Worm (Caenorhabditis elegans): ENCODE data around the gene R09E12.9.

Gene R09E12.9

ce11 chrV:730216-730615, 47.2 kb upstream of the R09E12.9 start:
- TF ChIP-seq aha-1 (tag; optimal IDR thresholded peaks at IDR 0.05), result no peak
- peak; percentile 37 for TF ChIP-seq C04F5.9 (tag; optimal IDR thresholded peaks at IDR 0.05)
- TF ChIP-seq mef-2 (tag; optimal IDR thresholded peaks at IDR 0.05), result no peak
- TF ChIP-seq snu-23 (GFP tag; optimal IDR thresholded peaks at IDR 0.05), result peak; percentile 64
- TF ChIP-seq zag-1 (tag; optimal IDR thresholded peaks at IDR 0.05), result no peak
- TF ChIP-seq nhr-84 (tag; optimal IDR thresholded peaks at IDR 0.05), result no peak
- peak in 1 of 2 experiments; percentile 32 for TF ChIP-seq ztf-11 (tag; optimal IDR thresholded peaks at IDR 0.05)
- TF ChIP-seq C16A3.4 (tag; optimal IDR thresholded peaks at IDR 0.05), result peak; percentile 49
- no peak for TF ChIP-seq pax-3 (tag; optimal IDR thresholded peaks at IDR 0.05)
- TF ChIP-seq hlh-4 (tag; optimal IDR thresholded peaks at IDR 0.05), result no peak
- peak in 1 of 2 experiments; percentile 77 for TF ChIP-seq lin-35 (GFP tag; optimal IDR thresholded peaks at IDR 0.05)
- no peak for TF ChIP-seq ceh-82 (tag; optimal IDR thresholded peaks at IDR 0.05)
- peak; percentile 71 for TF ChIP-seq nhr-85 (tag)
- TF ChIP-seq lsy-2 (tag; optimal IDR thresholded peaks at IDR 0.05), result peak; percentile 26 to 34
- TF ChIP-seq lir-3 (tag; optimal IDR thresholded peaks at IDR 0.05; ENCODE audit: poor library complexity), result peak; percentile 61
- no peak for TF ChIP-seq nhr-28 (tag; optimal IDR thresholded peaks at IDR 0.05)
- peak; percentile 74 for TF ChIP-seq nhr-90 (tag; optimal IDR thresholded peaks at IDR 0.05; ENCODE audit: poor library complexity)
- peak; percentile 13 for TF ChIP-seq blmp-1 (tag; optimal IDR thresholded peaks at IDR 0.05)
- TF ChIP-seq pag-3 (tag; optimal IDR thresholded peaks at IDR 0.05; ENCODE audit: borderline replicate concordance, insufficient read depth), result no peak
- TF ChIP-seq ceh-8 (GFP tag; optimal IDR thresholded peaks at IDR 0.05), result no peak
- TF ChIP-seq ztf-4 (tag; optimal IDR thresholded peaks at IDR 0.05), result peak; percentile 59
- no peak for TF ChIP-seq hlh-17 (GFP tag; optimal IDR thresholded peaks at IDR 0.05; ENCODE audit: borderline replicate concordance)
- TF ChIP-seq unc-130 (tag; optimal IDR thresholded peaks at IDR 0.05), result no peak
- TF ChIP-seq skn-1 (tag; optimal IDR thresholded peaks at IDR 0.05), result no peak
- no peak for TF ChIP-seq zip-4 (GFP tag; optimal IDR thresholded peaks at IDR 0.05)
- peak; percentile 88 for TF ChIP-seq nhr-71 (tag; optimal IDR thresholded peaks at IDR 0.05)
- no peak for TF ChIP-seq hpl-2 (GFP tag; optimal IDR thresholded peaks at IDR 0.05)
- peak; percentile 75 for TF ChIP-seq nhr-20 (tag; optimal IDR thresholded peaks at IDR 0.05)
- TF ChIP-seq ets-5 (GFP tag; IDR thresholded peaks at IDR 0.05), result no peak
- peak; percentile 90 for TF ChIP-seq elt-2 (tag; optimal IDR thresholded peaks at IDR 0.05)
- peak; percentile 71 for TF ChIP-seq lin-14 (GFP tag; optimal IDR thresholded peaks at IDR 0.05)
- TF ChIP-seq tbx-2 (tag; optimal IDR thresholded peaks at IDR 0.05), result peak; percentile 63
- no peak for TF ChIP-seq snpc-4 (tag; optimal IDR thresholded peaks at IDR 0.05)
- peak; percentile 43 for TF ChIP-seq ama-1 (optimal IDR thresholded peaks at IDR 0.05)
- peak; percentile 94 for TF ChIP-seq nhr-19 (GFP tag; conservative IDR thresholded peaks at IDR 0.05)
- TF ChIP-seq elt-3 (tag; optimal IDR thresholded peaks at IDR 0.05), result peak in 2 of 6 experiments; percentile 45 to 48
- TF ChIP-seq ceh-88 (GFP tag; IDR thresholded peaks at IDR 0.05), result no peak; the same call in 1 of the 2 replicates
- TF ChIP-seq grh-1 (GFP tag; IDR thresholded peaks at IDR 0.05), result peak; percentile 56; the same call in 1 of the 2 replicates
- TF ChIP-seq rnt-1 (tag; optimal IDR thresholded peaks at IDR 0.05), result peak; percentile 44
- no peak for TF ChIP-seq fkh-8 (tag; optimal IDR thresholded peaks at IDR 0.05)
- no peak for TF ChIP-seq F16B12.6 (tag; optimal IDR thresholded peaks at IDR 0.05)
- TF ChIP-seq nhr-47 (tag; optimal IDR thresholded peaks at IDR 0.05), result peak; percentile 49
- TF ChIP-seq mep-1 (tag; optimal IDR thresholded peaks at IDR 0.05), result peak; percentile 40
- TF ChIP-seq mdl-1 (tag; optimal IDR thresholded peaks at IDR 0.05), result peak in 1 of 2 experiments; percentile 73
- TF ChIP-seq nhr-12 (tag; optimal IDR thresholded peaks at IDR 0.05), result no peak
- TF ChIP-seq fos-1 (tag; optimal IDR thresholded peaks at IDR 0.05), result no peak
- TF ChIP-seq efl-1 (optimal IDR thresholded peaks at IDR 0.05), result peak in 1 of 2 experiments; percentile 6
- TF ChIP-seq efl-1 (GFP tag; optimal IDR thresholded peaks at IDR 0.05 in 1 of 2), result no peak
- peak; percentile 0 for TF ChIP-seq swsn-7 (tag; optimal IDR thresholded peaks at IDR 0.05)
- TF ChIP-seq jun-1 (tag; optimal IDR thresholded peaks at IDR 0.05), result no peak
- TF ChIP-seq dpl-1 (GFP tag; optimal IDR thresholded peaks at IDR 0.05), result no peak
- no peak for TF ChIP-seq tlp-1 (tag; optimal IDR thresholded peaks at IDR 0.05)
- peak; percentile 77 for TF ChIP-seq sup-37 (GFP tag; optimal IDR thresholded peaks at IDR 0.05)

All from whole organism, L1 larva.